Fruit fly (Drosophila melanogaster) whole organism, embryonic: Measurements from ENCODE around the gene CG34135.

Experiments used
- Abd-B ChIP-seq: fragments of 200-800 bp; sonication (Bioruptor generic); optimal IDR thresholded peaks from 2 replicates; lab custom pipeline; 2018; ENCODE audit warnings: missing biosample characterization, mild to moderate bottlenecking, missing genetic modification characterization, moderate library complexity
- Atf3 ChIP-seq: fragments of 200-800 bp; sonication (Bioruptor generic); optimal IDR thresholded peaks from 3 replicates; lab custom pipeline; 2016; ENCODE audit warnings: missing biosample characterization, missing genetic modification characterization
- CG10979 ChIP-seq: fragments of 200-800 bp; sonication (Bioruptor generic); optimal IDR thresholded peaks from 2 replicates; lab custom pipeline; 2018; ENCODE audit warnings: missing biosample characterization, mild to moderate bottlenecking, missing genetic modification characterization, moderate library complexity
- CG11560 ChIP-seq: fragments of 200-800 bp; sonication (Bioruptor generic); IDR thresholded peaks from 3 replicates; pipeline ENCODE4 v1.3.6; 2022; ENCODE audit warnings: missing biosample characterization, missing genetic modification characterization
- CG12659 ChIP-seq: fragments of 200-800 bp; sonication (Bioruptor generic); optimal IDR thresholded peaks from 3 replicates; lab custom pipeline; 2017; ENCODE audit warnings: mild to moderate bottlenecking, missing biosample characterization, missing genetic modification reagents, missing genetic modification characterization
- CG13775 ChIP-seq: fragments of 200-800 bp; sonication (Bioruptor generic); optimal IDR thresholded peaks from 3 replicates; lab custom pipeline; 2017; ENCODE audit warnings: missing biosample characterization, mild to moderate bottlenecking, missing genetic modification characterization
- CG13894 ChIP-seq: fragments of 200-800 bp; sonication (Bioruptor generic); optimal IDR thresholded peaks from 3 replicates; lab custom pipeline; 2018; ENCODE audit warnings: missing biosample characterization, mild to moderate bottlenecking, missing genetic modification characterization, moderate library complexity
- CG18476 ChIP-seq: fragments of 200-800 bp; sonication (Bioruptor generic); optimal IDR thresholded peaks from 2 replicates; lab custom pipeline; 2016; ENCODE audit warnings: missing biosample characterization, mild to moderate bottlenecking, missing genetic modification characterization
- CG2116 ChIP-seq: fragments of 200-800 bp; sonication (Bioruptor generic); optimal IDR thresholded peaks from 3 replicates; lab custom pipeline; 2018; ENCODE audit warnings: missing biosample characterization, mild to moderate bottlenecking, missing genetic modification characterization
- CG30020 ChIP-seq: fragments of 200-800 bp; optimal IDR thresholded peaks from 2 replicates; lab custom pipeline; 2019; ENCODE audit warnings: missing biosample characterization, mild to moderate bottlenecking, missing genetic modification characterization, moderate library complexity
- CG31365 ChIP-seq: fragments of 200-800 bp; sonication (Bioruptor generic); optimal IDR thresholded peaks from 2 replicates; lab custom pipeline; 2018; ENCODE audit warnings: missing biosample characterization, mild to moderate bottlenecking, missing genetic modification characterization
- CG4707 ChIP-seq: fragments of 200-800 bp; sonication (Bioruptor generic); optimal IDR thresholded peaks from 2 replicates; lab custom pipeline; 2018; ENCODE audit warnings: missing biosample characterization, mild to moderate bottlenecking, missing genetic modification characterization, moderate library complexity
- CG5953 ChIP-seq: fragments of 200-800 bp; sonication (Bioruptor generic); IDR thresholded peaks from 2 replicates; pipeline ENCODE4 v1.3.6; 2022; ENCODE audit warnings: missing biosample characterization, missing genetic modification characterization
- CG6689 ChIP-seq: fragments of 200-800 bp; sonication (Bioruptor generic); IDR thresholded peaks from 2 replicates; pipeline ENCODE4 v1.3.6; 2022; ENCODE audit warnings: missing biosample characterization, missing genetic modification characterization
- CG7963 ChIP-seq: fragments of 200-800 bp; sonication (Bioruptor generic); IDR thresholded peaks from 3 replicates; pipeline ENCODE4 v1.3.6; 2022; ENCODE audit warnings: missing biosample characterization, missing genetic modification characterization; ENCODE audit not compliant: partially characterized antibody
- CG8089 ChIP-seq: fragments of 200-800 bp; sonication (Bioruptor generic); optimal IDR thresholded peaks from 3 replicates; lab custom pipeline; 2016; ENCODE audit warnings: missing biosample characterization, missing genetic modification characterization
- CG9727 ChIP-seq: fragments of 200-800 bp; sonication (Bioruptor generic); optimal IDR thresholded peaks from 3 replicates; lab custom pipeline; 2017; ENCODE audit warnings: missing biosample characterization, mild to moderate bottlenecking, missing genetic modification characterization
- CG9797 ChIP-seq: fragments of 200-800 bp; sonication (Bioruptor generic); optimal IDR thresholded peaks from 3 replicates; lab custom pipeline; 2018; ENCODE audit warnings: missing biosample characterization, mild to moderate bottlenecking, missing genetic modification characterization
- CTCF ChIP-seq: fragments of 200-800 bp; sonication (Bioruptor generic); optimal IDR thresholded peaks from 2 replicates; lab custom pipeline; 2017; ENCODE audit warnings: missing biosample characterization, mild to moderate bottlenecking, missing genetic modification characterization, moderate library complexity
- Doc3 ChIP-seq: fragments of 200-800 bp; sonication (Bioruptor generic); IDR thresholded peaks from 3 replicates; pipeline ENCODE4 v1.3.6; 2022; ENCODE audit warnings: missing biosample characterization, missing genetic modification characterization; ENCODE audit not compliant: partially characterized antibody
- Dp ChIP-seq: fragments of 200-800 bp; sonication (Bioruptor generic); optimal IDR thresholded peaks from 2 replicates; lab custom pipeline; 2018; ENCODE audit warnings: missing biosample characterization, mild to moderate bottlenecking, missing genetic modification characterization, moderate library complexity
- HLH54F ChIP-seq: fragments of 200-800 bp; sonication (Bioruptor generic); optimal IDR thresholded peaks from 3 replicates; lab custom pipeline; 2016; ENCODE audit warnings: missing biosample characterization, missing genetic modification characterization
- Hmx ChIP-seq: fragments of 200-800 bp; sonication (Bioruptor generic); optimal IDR thresholded peaks from 2 replicates; lab custom pipeline; 2016; ENCODE audit warnings: missing biosample characterization, missing genetic modification characterization
- Hr39 ChIP-seq: fragments of >200 bp; optimal IDR thresholded peaks from 2 replicates; lab custom pipeline; 2017
- Lim3 ChIP-seq: fragments of 200-800 bp; sonication (Bioruptor generic); IDR thresholded peaks from 2 replicates; pipeline ENCODE4 v1.3.6; 2022; ENCODE audit warnings: missing biosample characterization, missing genetic modification characterization
- Nf-YC ChIP-seq: fragments of 200-800 bp; optimal IDR thresholded peaks from 3 replicates; lab custom pipeline; 2019; ENCODE audit warnings: missing biosample characterization, mild to moderate bottlenecking, missing genetic modification characterization, moderate library complexity
- Sry-δ ChIP-seq: fragments of 200-800 bp; sonication (Bioruptor generic); optimal IDR thresholded peaks from 2 replicates; lab custom pipeline; 2016; ENCODE audit warnings: missing biosample characterization, missing genetic modification characterization
- Vsx1 ChIP-seq: fragments of 200-800 bp; sonication (Bioruptor generic); optimal IDR thresholded peaks from 2 replicates; lab custom pipeline; 2017; ENCODE audit warnings: missing biosample characterization, mild to moderate bottlenecking, missing genetic modification characterization, missing genetic modification reagents
- YL-1 ChIP-seq: fragments of 200-800 bp; sonication (Bioruptor generic); optimal IDR thresholded peaks from 3 replicates; lab custom pipeline; 2017; ENCODE audit warnings: missing biosample characterization, mild to moderate bottlenecking, missing genetic modification characterization
- ato ChIP-seq: fragments of 200-800 bp; sonication (Bioruptor generic); IDR thresholded peaks from 2 replicates; pipeline ENCODE4 v1.3.6; 2022; ENCODE audit warnings: missing biosample characterization, missing genetic modification characterization; ENCODE audit not compliant: partially characterized antibody
- cas ChIP-seq: fragments of 200-800 bp; sonication (Bioruptor generic); IDR thresholded peaks from 2 replicates; pipeline ENCODE4 v1.3.6; 2022; ENCODE audit warnings: missing biosample characterization, missing genetic modification characterization
- chinmo ChIP-seq: fragments of 200-800 bp; sonication (Bioruptor generic); IDR thresholded peaks from 4 replicates; pipeline ENCODE4 v1.3.6; 2022; ENCODE audit warnings: missing biosample characterization, missing genetic modification characterization; ENCODE audit not compliant: partially characterized antibody
- dimm ChIP-seq: fragments of 200-800 bp; sonication (Bioruptor generic); IDR thresholded peaks from 2 replicates; pipeline ENCODE4 v1.3.6; 2022; ENCODE audit warnings: missing biosample characterization, missing genetic modification characterization
- esg ChIP-seq: fragments of 200-800 bp; sonication (Bioruptor generic); conservative IDR thresholded peaks from 2 replicates; pipeline ENCODE4 v1.3.6; 2022; ENCODE audit warnings: missing biosample characterization, missing genetic modification characterization
- gem ChIP-seq: fragments of 200-800 bp; sonication (Bioruptor generic); optimal IDR thresholded peaks from 2 replicates; lab custom pipeline; 2019; ENCODE audit warnings: missing biosample characterization, mild to moderate bottlenecking, missing genetic modification characterization, moderate library complexity
- h ChIP-seq: fragments of >200 bp; optimal IDR thresholded peaks from 2 replicates; lab custom pipeline; 2017
- hb ChIP-seq: fragments of 200-800 bp; sonication (Bioruptor generic); IDR thresholded peaks from 3 replicates; pipeline ENCODE4 v1.3.6; 2022; ENCODE audit warnings: missing biosample characterization, missing genetic modification characterization; ENCODE audit not compliant: partially characterized antibody
- hkb ChIP-seq, 2 experiments: fragments of 200-800 bp in 1 of 2; fragments of >200 bp in 1 of 2; sonication (Bioruptor generic) in 1 of 2; IDR thresholded peaks in 1 of 2; optimal IDR thresholded peaks in 1 of 2; 2 replicates each; pipeline versions ENCODE4 v1.3.6 to Lab custom; 2017 to 2022; ENCODE audit warnings: missing biosample characterization in 1 of 2, missing genetic modification characterization in 1 of 2
- inv ChIP-seq: fragments of 200-800 bp; sonication (Bioruptor generic); IDR thresholded peaks from 2 replicates; pipeline ENCODE4 v1.3.6; 2022; ENCODE audit warnings: missing biosample characterization, missing genetic modification characterization; ENCODE audit not compliant: partially characterized antibody
- lilli ChIP-seq: fragments of 200-800 bp; sonication (Bioruptor generic); optimal IDR thresholded peaks from 3 replicates; lab custom pipeline; 2016; ENCODE audit warnings: missing biosample characterization, missing genetic modification characterization
- mld ChIP-seq: fragments of 200-800 bp; sonication (Bioruptor generic); IDR thresholded peaks from 3 replicates; pipeline ENCODE4 v1.3.6; 2022; ENCODE audit warnings: missing biosample characterization, missing genetic modification characterization; ENCODE audit not compliant: partially characterized antibody
- nerfin-1 ChIP-seq: fragments of 200-800 bp; sonication (Bioruptor generic); optimal IDR thresholded peaks from 3 replicates; lab custom pipeline; 2019; ENCODE audit warnings: missing biosample characterization, mild to moderate bottlenecking, missing genetic modification characterization, moderate library complexity
- pho ChIP-seq: fragments of 200-800 bp; sonication (Bioruptor generic); optimal IDR thresholded peaks from 2 replicates; lab custom pipeline; 2016; ENCODE audit warnings: missing biosample characterization, missing genetic modification characterization
- pum ChIP-seq: fragments of 200-800 bp; sonication (Bioruptor generic); optimal IDR thresholded peaks from 2 replicates; lab custom pipeline; 2016; ENCODE audit warnings: missing biosample characterization, missing genetic modification characterization
- ranshi ChIP-seq: fragments of 200-800 bp; sonication (Bioruptor generic); IDR thresholded peaks from 2 replicates; pipeline ENCODE4 v1.3.6; 2022; ENCODE audit warnings: missing biosample characterization, missing genetic modification characterization
- repo ChIP-seq: fragments of 200-800 bp; sonication (Bioruptor generic); optimal IDR thresholded peaks from 2 replicates; lab custom pipeline; 2016; ENCODE audit warnings: missing biosample characterization, missing genetic modification characterization
- slbo ChIP-seq: fragments of 200-800 bp; sonication (Bioruptor generic); IDR thresholded peaks from 2 replicates; pipeline ENCODE4 v1.3.6; 2022; ENCODE audit warnings: missing biosample characterization, missing genetic modification characterization
- tin ChIP-seq: fragments of 200-800 bp; sonication (Bioruptor generic); optimal IDR thresholded peaks from 3 replicates; lab custom pipeline; 2016; ENCODE audit warnings: missing biosample characterization, missing genetic modification characterization
- z ChIP-seq: fragments of 200-800 bp; sonication (Bioruptor generic); IDR thresholded peaks from 3 replicates; pipeline ENCODE4 v1.3.6; 2022; ENCODE audit warnings: missing biosample characterization, missing genetic modification characterization
- zf30C ChIP-seq: fragments of 200-800 bp; sonication (Bioruptor generic); optimal IDR thresholded peaks from 3 replicates; lab custom pipeline; 2018; ENCODE audit warnings: missing biosample characterization, mild to moderate bottlenecking, missing genetic modification characterization

The CG34135 gene

dm6 chr3R:8801126-8801762 lies 33.3 kb upstream of the CG34135 start, which contains the start of the genes Pif1A, Pif1B and CCT7 (continued):
- TF ChIP-seq chinmo (peak; percentile 90; the same call in 3 of the 4 replicates), cas (no peak), CTCF (peak; percentile 15), CG4707 (GFP tag; lab: Kevin White, UChicago) (no peak), inv (peak; percentile 90), CG31365 (tag; lab: Kevin White, UChicago) (no peak), HLH54F (peak; percentile 25), CG18476 (peak; percentile 28), esg (no peak), Dp (peak; percentile 79), YL-1 (GFP tag; lab: Kevin White, UChicago) (peak; percentile 86), CG13894 (peak; percentile 29), CG2116 (GFP tag; lab: Kevin White, UChicago) (peak; percentile 95), CG5953 (GFP tag; lab: Robert Waterston, UW) (no peak), nerfin-1 (peak; percentile 10), lilli (GFP tag; lab: Kevin White, UChicago) (peak; percentile 53), Vsx1 (GFP tag; lab: Kevin White, UChicago) (no peak), h (lab: Kevin White, UChicago) (no peak), CG12659 (peak; percentile 53), CG9727 (GFP tag; lab: Kevin White, UChicago) (peak; percentile 2), CG8089 (no peak), slbo (GFP tag; lab: Robert Waterston, UW) (peak; percentile 14; the same call in 1 of the 2 replicates), CG7963 (GFP tag; lab: Robert Waterston, UW) (peak; percentile 75), zf30C (GFP tag; lab: Kevin White, UChicago) (no peak), CG13775 (GFP tag; lab: Kevin White, UChicago) (peak; percentile 5), hb (GFP tag; lab: Robert Waterston, UW) (peak; percentile 86), CG30020 (tag; lab: Kevin White, UChicago) (peak; percentile 46), repo (GFP tag; lab: Kevin White, UChicago) (peak; percentile 5), z (peak; percentile 66; the same call in 2 of the 3 replicates), gem (peak; percentile 32), CG9797 (GFP tag; lab: Kevin White, UChicago) (peak; percentile 80), pho (GFP tag; lab: Kevin White, UChicago) (peak; percentile 4), pum (peak; percentile 16), Atf3 (GFP tag; lab: Kevin White, UChicago) (peak; percentile 74), CG6689 (GFP tag; lab: Robert Waterston, UW) (no peak), tin (GFP tag; lab: Kevin White, UChicago) (peak; percentile 4), CG10979 (peak; percentile 17), dimm (GFP tag; lab: Robert Waterston, UW) (no peak), Lim3 (GFP tag; lab: Robert Waterston, UW) (no peak), Hmx (no peak), Nf-YC (peak; percentile 5), Hr39 (lab: Kevin White, UChicago) (no peak), ranshi (GFP tag; lab: Robert Waterston, UW) (no peak), hkb (optimal IDR thresholded peaks at IDR 0.05; lab: Kevin White, UChicago) (peak; percentile 37), hkb (GFP tag; IDR thresholded peaks at IDR 0.05; lab: Robert Waterston, UW) (0 out of 2 replicates have a peak, but pooled peaks have one; percentile 8), mld (GFP tag; lab: Robert Waterston, UW) (peak; percentile 49; the same call in 1 of the 3 replicates), ato (GFP tag; lab: Robert Waterston, UW) (peak; percentile 77), CG11560 (tag; lab: Robert Waterston, UW) (peak; percentile 84; the same call in 2 of the 3 replicates), Abd-B (GFP tag; lab: Kevin White, UChicago) (no peak), Doc3 (GFP tag; lab: Robert Waterston, UW) (peak; percentile 96), Sry-δ (GFP tag; lab: Kevin White, UChicago) (peak; percentile 85)
